Worm (Caenorhabditis elegans) whole organism, L1 larva: ENCODE data around the gene str-130.

Experiments
- C04F5.9 ChIP-seq: sonication (generic microtip); optimal IDR thresholded peaks from 2 replicates; lab custom pipeline; 2016; ENCODE audit warnings: missing genetic modification characterization, missing compliant biosample characterization
- C16A3.4 ChIP-seq: fragments of 150-350 bp; optimal IDR thresholded peaks from 2 replicates; lab custom pipeline; 2014; ENCODE audit warnings: missing biosample characterization, missing genetic modification characterization
- F16B12.6 ChIP-seq: fragments of 150-350 bp; optimal IDR thresholded peaks from 2 replicates; lab custom pipeline; 2014; ENCODE audit warnings: missing biosample characterization, missing genetic modification characterization
- alr-1 ChIP-seq: fragments of 200-800 bp; sonication (Bioruptor generic); optimal IDR thresholded peaks from 2 replicates; lab custom pipeline; 2018; ENCODE audit warnings: borderline replicate concordance, mild to moderate bottlenecking, missing genetic modification characterization, missing compliant biosample characterization
- ama-1 ChIP-seq: fragments of 150-350 bp; optimal IDR thresholded peaks from 2 replicates; lab custom pipeline; 2014
- blmp-1 ChIP-seq: fragments of 150-350 bp; optimal IDR thresholded peaks from 2 replicates; lab custom pipeline; 2014; ENCODE audit warnings: missing biosample characterization, missing genetic modification characterization
- ceh-63 ChIP-seq: fragments of 200-800 bp; sonication (Bioruptor generic); optimal IDR thresholded peaks from 2 replicates; lab custom pipeline; 2018; ENCODE audit warnings: mild to moderate bottlenecking, missing genetic modification characterization, missing compliant biosample characterization
- ceh-82 ChIP-seq, 3 experiments: fragments of 150-350 bp in 1 of 3; sonication (generic microtip) in 2 of 3; optimal IDR thresholded peaks; 2 replicates each; lab custom pipeline; 2014 to 2017; ENCODE audit warnings: missing biosample characterization in 3 of 3, missing genetic modification characterization in 3 of 3
- ceh-90 ChIP-seq: sonication (generic microtip); optimal IDR thresholded peaks from 2 replicates; lab custom pipeline; 2016; ENCODE audit warnings: missing genetic modification characterization, missing compliant biosample characterization
- ces-1 ChIP-seq: fragments of 150-350 bp; optimal IDR thresholded peaks from 2 replicates; lab custom pipeline; 2014; ENCODE audit warnings: missing biosample characterization, missing genetic modification reagents, missing genetic modification characterization
- dpl-1 ChIP-seq, 3 experiments: fragments of 150-350 bp in 2 of 3; sonication (generic microtip) in 1 of 3; optimal IDR thresholded peaks; 2 replicates each; lab custom pipeline; 2014 to 2017; ENCODE audit warnings: missing biosample characterization in 3 of 3, missing genetic modification characterization in 3 of 3, missing genetic modification reagents in 3 of 3
- dsc-1 ChIP-seq: sonication (generic microtip); optimal IDR thresholded peaks from 2 replicates; lab custom pipeline; 2016; ENCODE audit warnings: mild to moderate bottlenecking, missing genetic modification characterization, missing compliant biosample characterization
- efl-1 ChIP-seq, 4 experiments: fragments of 150-350 bp; optimal IDR thresholded peaks in 3 of 4; peaks in 1 of 4; 1 replicate in 1 of 4; 2 replicates in 3 of 4; lab custom pipeline; 2014; ENCODE audit warnings: missing biosample characterization in 2 of 4, missing genetic modification characterization in 2 of 4, missing genetic modification reagents in 2 of 4
- egl-27 ChIP-seq, 2 experiments: fragments of 150-350 bp in 1 of 2; sonication (generic microtip); optimal IDR thresholded peaks; 3 replicates each; lab custom pipeline; 2017 to 2018; ENCODE audit warnings: missing biosample characterization in 2 of 2, missing genetic modification characterization in 2 of 2, missing genetic modification reagents in 2 of 2
- elt-2 ChIP-seq: sonication (generic microtip); optimal IDR thresholded peaks from 2 replicates; lab custom pipeline; 2016; ENCODE audit warnings: missing genetic modification characterization, mild to moderate bottlenecking, inconsistent platforms, missing compliant biosample characterization, missing genetic modification reagents
- elt-3 ChIP-seq, 6 experiments: fragments of 150-350 bp in 1 of 6; sonication (generic microtip); optimal IDR thresholded peaks; 2 replicates each; lab custom pipeline; 2017 to 2018; ENCODE audit warnings: missing biosample characterization in 6 of 6, missing genetic modification characterization in 6 of 6, inconsistent platforms in 1 of 6
- fkh-4 ChIP-seq: sonication (generic microtip); optimal IDR thresholded peaks from 2 replicates; lab custom pipeline; 2016; ENCODE audit warnings: missing compliant biosample characterization, missing genetic modification characterization, borderline replicate concordance
- fkh-8 ChIP-seq: sonication (generic microtip); optimal IDR thresholded peaks from 2 replicates; lab custom pipeline; 2016; ENCODE audit warnings: mild to moderate bottlenecking, missing genetic modification characterization, missing compliant biosample characterization
- fos-1 ChIP-seq: fragments of 150-350 bp; optimal IDR thresholded peaks from 2 replicates; lab custom pipeline; 2014; ENCODE audit warnings: missing biosample characterization, missing genetic modification characterization
- grh-1 ChIP-seq: fragments of 200-800 bp; sonication (Bioruptor generic); IDR thresholded peaks from 2 replicates; pipeline ENCODE4 v1.3.6; 2022; ENCODE audit warnings: missing genetic modification reagents, missing genetic modification characterization, missing compliant biosample characterization
- hpl-2 ChIP-seq: fragments of 150-350 bp; optimal IDR thresholded peaks from 2 replicates; lab custom pipeline; 2014; ENCODE audit warnings: missing biosample characterization, missing genetic modification reagents, missing genetic modification characterization
- irx-1 ChIP-seq: sonication (generic microtip); optimal IDR thresholded peaks from 2 replicates; lab custom pipeline; 2016; ENCODE audit warnings: missing genetic modification characterization, missing compliant biosample characterization
- lin-13 ChIP-seq: fragments of 150-350 bp; optimal IDR thresholded peaks from 2 replicates; lab custom pipeline; 2014; ENCODE audit warnings: missing biosample characterization, missing genetic modification reagents, missing genetic modification characterization
- lin-15B ChIP-seq: fragments of 150-350 bp; sonication (generic microtip); optimal IDR thresholded peaks from 3 replicates; lab custom pipeline; 2014; ENCODE audit warnings: missing biosample characterization, missing genetic modification characterization
- lin-35 ChIP-seq, 2 experiments: fragments of 150-350 bp; optimal IDR thresholded peaks; 2 replicates each; lab custom pipeline; 2014; ENCODE audit warnings: missing biosample characterization in 2 of 2, missing genetic modification characterization in 2 of 2, missing genetic modification reagents in 2 of 2
- lir-3 ChIP-seq: sonication (generic microtip); optimal IDR thresholded peaks from 2 replicates; lab custom pipeline; 2016; ENCODE audit warnings: mild to moderate bottlenecking, missing genetic modification characterization, moderate library complexity, missing compliant biosample characterization; ENCODE audit not compliant: poor library complexity
- lsy-2 ChIP-seq, 2 experiments: fragments of 150-350 bp; optimal IDR thresholded peaks; 2 replicates each; lab custom pipeline; 2014; ENCODE audit warnings: missing biosample characterization in 2 of 2, missing genetic modification characterization in 2 of 2
- mep-1 ChIP-seq: fragments of 150-350 bp; optimal IDR thresholded peaks from 2 replicates; lab custom pipeline; 2014; ENCODE audit warnings: missing biosample characterization, missing genetic modification characterization
- nhr-11 ChIP-seq: fragments of 150-350 bp; optimal IDR thresholded peaks from 2 replicates; lab custom pipeline; 2014; ENCODE audit warnings: missing biosample characterization, missing genetic modification characterization
- nhr-12 ChIP-seq: sonication (generic microtip); optimal IDR thresholded peaks from 2 replicates; lab custom pipeline; 2017; ENCODE audit warnings: missing biosample characterization, missing genetic modification characterization
- nhr-19 ChIP-seq: fragments of 200-800 bp; sonication (Bioruptor generic); conservative IDR thresholded peaks from 2 replicates; pipeline ENCODE4 v1.3.6; 2022; ENCODE audit warnings: missing genetic modification characterization, missing compliant biosample characterization
- nhr-20 ChIP-seq: sonication (generic microtip); optimal IDR thresholded peaks from 2 replicates; lab custom pipeline; 2016; ENCODE audit warnings: mild to moderate bottlenecking, missing genetic modification characterization, missing compliant biosample characterization
- nhr-28 ChIP-seq: fragments of 150-350 bp; optimal IDR thresholded peaks from 2 replicates; lab custom pipeline; 2014; ENCODE audit warnings: missing biosample characterization, missing genetic modification characterization
- nhr-47 ChIP-seq: sonication (generic microtip); optimal IDR thresholded peaks from 2 replicates; lab custom pipeline; 2016; ENCODE audit warnings: mild to moderate bottlenecking, missing genetic modification characterization, moderate library complexity, missing compliant biosample characterization
- nhr-71 ChIP-seq: sonication (generic microtip); optimal IDR thresholded peaks from 2 replicates; lab custom pipeline; 2016; ENCODE audit warnings: mild to moderate bottlenecking, missing genetic modification characterization, moderate library complexity, missing compliant biosample characterization
- nhr-76 ChIP-seq: sonication (generic microtip); optimal IDR thresholded peaks from 2 replicates; lab custom pipeline; 2017; ENCODE audit warnings: missing biosample characterization, missing genetic modification characterization
- nhr-77 ChIP-seq: fragments of 150-350 bp; optimal IDR thresholded peaks from 2 replicates; lab custom pipeline; 2014; ENCODE audit warnings: missing biosample characterization, missing genetic modification characterization
- nhr-85 ChIP-seq: sonication (generic microtip); peaks from one replicate; lab custom pipeline; 2016; ENCODE audit warnings: missing genetic modification characterization, inconsistent platforms, missing compliant biosample characterization
- nhr-90 ChIP-seq: sonication (generic microtip); optimal IDR thresholded peaks from 2 replicates; lab custom pipeline; 2016; ENCODE audit warnings: mild to moderate bottlenecking, missing genetic modification characterization, missing compliant biosample characterization; ENCODE audit not compliant: poor library complexity
- snpc-4 ChIP-seq: fragments of 150-350 bp; optimal IDR thresholded peaks from 2 replicates; lab custom pipeline; 2014; ENCODE audit warnings: missing biosample characterization, missing genetic modification characterization
- snu-23 ChIP-seq: sonication (generic microtip); optimal IDR thresholded peaks from 2 replicates; lab custom pipeline; 2016; ENCODE audit warnings: missing genetic modification characterization, missing compliant biosample characterization
- tbx-2 ChIP-seq: sonication (generic microtip); optimal IDR thresholded peaks from 2 replicates; lab custom pipeline; 2016; ENCODE audit warnings: missing genetic modification characterization, missing compliant biosample characterization
- tlp-1 ChIP-seq: fragments of 150-350 bp; optimal IDR thresholded peaks from 2 replicates; lab custom pipeline; 2014; ENCODE audit warnings: missing biosample characterization, missing genetic modification characterization
- unc-30 ChIP-seq: sonication (generic microtip); optimal IDR thresholded peaks from 2 replicates; lab custom pipeline; 2017; ENCODE audit warnings: missing biosample characterization, missing genetic modification characterization
- unc-86 ChIP-seq: sonication (generic microtip); optimal IDR thresholded peaks from 2 replicates; lab custom pipeline; 2016; ENCODE audit warnings: missing genetic modification characterization, missing compliant biosample characterization
- xbp-1 ChIP-seq: sonication (generic microtip); optimal IDR thresholded peaks from 2 replicates; lab custom pipeline; 2016; ENCODE audit warnings: missing genetic modification characterization, missing compliant biosample characterization

str-130 gene

ce11 chrV:8130149-8130661 is 39.7 kb upstream of the str-130 start, which contains the start of gene snap-1 (continued):
- TF ChIP-seq fos-1 (no peak), F16B12.6 (tag; lab: Kevin White, UChicago) (no peak), fkh-8 (tag; lab: Kevin White, UChicago) (peak; percentile 85), lin-35 (GFP tag; optimal IDR thresholded peaks at IDR 0.05; lab: Kevin White, UChicago) (peak; percentile 40 to 65), snpc-4 (tag; lab: Kevin White, UChicago) (peak; percentile 27), ceh-90 (tag; lab: Kevin White, UChicago) (no peak), nhr-19 (GFP tag; lab: Robert Waterston, UW) (no peak), dpl-1 (GFP tag; optimal IDR thresholded peaks at IDR 0.05; lab: Kevin White, UChicago) (peak; percentile 14 to 52 (median 33)), lin-13 (GFP tag; lab: Kevin White, UChicago) (peak; percentile 48), grh-1 (GFP tag; lab: Robert Waterston, UW) (no peak), snu-23 (GFP tag; lab: Kevin White, UChicago) (peak; percentile 56), nhr-20 (peak; percentile 14), unc-86 (peak; percentile 46), C04F5.9 (no peak), ceh-82 (tag; optimal IDR thresholded peaks at IDR 0.05; lab: Kevin White, UChicago) (peak; percentile 0 to 91 (median 51)), nhr-71 (peak; percentile 70), mep-1 (tag; lab: Kevin White, UChicago) (peak; percentile 90), C16A3.4 (tag; lab: Kevin White, UChicago) (no peak)

- TF ChIP-seq efl-1 (optimal IDR thresholded peaks at IDR 0.05; lab: Kevin White, UChicago) (no peak), efl-1 (GFP tag; optimal IDR thresholded peaks at IDR 0.05 in 1 of 2; lab: Kevin White, UChicago) (peak in 1 of 2 experiments; percentile 75), nhr-12 (tag; lab: Kevin White, UChicago) (no peak)
These were observed 39.2 kb upstream of the str-130 start for ce11 chrV:8129719-8130118.

- TF ChIP-seq egl-27 (tag; optimal IDR thresholded peaks at IDR 0.05; lab: Kevin White, UChicago) (no peak), nhr-28 (tag; lab: Kevin White, UChicago) (no peak), nhr-20 (no peak), nhr-77 (tag; lab: Kevin White, UChicago) (no peak), lin-35 (GFP tag; optimal IDR thresholded peaks at IDR 0.05; lab: Kevin White, UChicago) (no peak), blmp-1 (tag; lab: Kevin White, UChicago) (peak; percentile 30), nhr-85 (tag; lab: Kevin White, UChicago) (peak; percentile 57), nhr-19 (GFP tag; lab: Robert Waterston, UW) (no peak), lin-13 (GFP tag; lab: Kevin White, UChicago) (no peak), nhr-76 (tag; lab: Kevin White, UChicago) (no peak), elt-2 (tag; lab: Kevin White, UChicago) (no peak), tbx-2 (tag; lab: Kevin White, UChicago) (no peak), ama-1 (no peak), C16A3.4 (tag; lab: Kevin White, UChicago) (no peak), ceh-63 (GFP tag; lab: Kevin White, UChicago) (no peak), nhr-12 (tag; lab: Kevin White, UChicago) (no peak), lsy-2 (tag; optimal IDR thresholded peaks at IDR 0.05; lab: Kevin White, UChicago) (no peak), lin-15B (tag; lab: Kevin White, UChicago) (no peak), mep-1 (tag; lab: Kevin White, UChicago) (no peak), alr-1 (tag; lab: Kevin White, UChicago) (no peak), elt-3 (tag; optimal IDR thresholded peaks at IDR 0.05; lab: Kevin White, UChicago) (peak in 1 of 6 experiments; percentile 48), efl-1 (optimal IDR thresholded peaks at IDR 0.05; lab: Kevin White, UChicago) (no peak), efl-1 (GFP tag; optimal IDR thresholded peaks at IDR 0.05 in 1 of 2; lab: Kevin White, UChicago) (peak in 1 of 2 experiments; percentile 11), nhr-90 (tag; lab: Kevin White, UChicago) (no peak)
These were observed 38.8 kb upstream of the str-130 start, which contains the start of gene spr-1 for ce11 chrV:8129252-8129651. Gene spr-1 (minus strand): TSS chrV:8129352.

ce11 chrV:8123384-8123783 is 32.9 kb upstream of the str-130 start, which contains the start of gene D1014.5:
Gene D1014.5 (plus strand): TSS chrV:8123684.
- TF ChIP-seq tlp-1 (tag; lab: Kevin White, UChicago) (no peak), F16B12.6 (tag; lab: Kevin White, UChicago) (no peak), nhr-85 (tag; lab: Kevin White, UChicago) (no peak), fkh-4 (tag; lab: Kevin White, UChicago) (no peak), unc-30 (no peak), lir-3 (tag; lab: Kevin White, UChicago) (no peak), lin-13 (GFP tag; lab: Kevin White, UChicago) (no peak), dsc-1 (tag; lab: Kevin White, UChicago) (no peak), nhr-47 (tag; lab: Kevin White, UChicago) (no peak), nhr-11 (tag; lab: Kevin White, UChicago) (no peak), irx-1 (no peak), ces-1 (GFP tag; lab: Kevin White, UChicago) (no peak), C04F5.9 (no peak), alr-1 (tag; lab: Kevin White, UChicago) (no peak), xbp-1 (tag; lab: Kevin White, UChicago) (no peak), hpl-2 (GFP tag; lab: Kevin White, UChicago) (no peak)
